Fruit fly (Drosophila melanogaster) Kc167 (cell line): ENCODE data around the gene CG31680.

ENCODE experiments used
- Myc ChIP-seq: fragments of >200 bp; optimal IDR thresholded peaks from 2 replicates; lab custom pipeline; 2017; ENCODE audit warnings: missing external identifiers
- Sin3A ChIP-seq: fragments of >200 bp; optimal IDR thresholded peaks from 2 replicates; lab custom pipeline; 2018; ENCODE audit warnings: missing external identifiers
- h ChIP-seq: fragments of >200 bp; optimal IDR thresholded peaks from 3 replicates; lab custom pipeline; 2018; ENCODE audit warnings: missing external identifiers
- insv ChIP-seq: fragments of >200 bp; optimal IDR thresholded peaks from 3 replicates; lab custom pipeline; 2018; ENCODE audit warnings: missing external identifiers
- psq ChIP-seq: fragments of >200 bp; optimal IDR thresholded peaks from 2 replicates; lab custom pipeline; 2017; ENCODE audit warnings: missing external identifiers
- ttk ChIP-seq: sonication (Bioruptor generic); optimal IDR thresholded peaks from 2 replicates; lab custom pipeline; 2017; ENCODE audit warnings: missing external identifiers

dm6 chr2L:20604096-20604495 lies 35.8 kb upstream of the CG31680 start, which contains the start of gene CG31677:
- TF ChIP-seq insv (lab: Kevin White, UChicago) (no peak), Sin3A (lab: Kevin White, UChicago) (no peak), psq (lab: Kevin White, UChicago) (no peak), Myc (no peak), ttk (lab: Kevin White, UChicago) (no peak), h (lab: Kevin White, UChicago) (no peak)
